Fruit fly (Drosophila melanogaster): ENCODE results near the gene Vml.
A peak's percentile ranks its signal among the peaks of the same experiment; 100 is the strongest.

Vml gene

DNA sequence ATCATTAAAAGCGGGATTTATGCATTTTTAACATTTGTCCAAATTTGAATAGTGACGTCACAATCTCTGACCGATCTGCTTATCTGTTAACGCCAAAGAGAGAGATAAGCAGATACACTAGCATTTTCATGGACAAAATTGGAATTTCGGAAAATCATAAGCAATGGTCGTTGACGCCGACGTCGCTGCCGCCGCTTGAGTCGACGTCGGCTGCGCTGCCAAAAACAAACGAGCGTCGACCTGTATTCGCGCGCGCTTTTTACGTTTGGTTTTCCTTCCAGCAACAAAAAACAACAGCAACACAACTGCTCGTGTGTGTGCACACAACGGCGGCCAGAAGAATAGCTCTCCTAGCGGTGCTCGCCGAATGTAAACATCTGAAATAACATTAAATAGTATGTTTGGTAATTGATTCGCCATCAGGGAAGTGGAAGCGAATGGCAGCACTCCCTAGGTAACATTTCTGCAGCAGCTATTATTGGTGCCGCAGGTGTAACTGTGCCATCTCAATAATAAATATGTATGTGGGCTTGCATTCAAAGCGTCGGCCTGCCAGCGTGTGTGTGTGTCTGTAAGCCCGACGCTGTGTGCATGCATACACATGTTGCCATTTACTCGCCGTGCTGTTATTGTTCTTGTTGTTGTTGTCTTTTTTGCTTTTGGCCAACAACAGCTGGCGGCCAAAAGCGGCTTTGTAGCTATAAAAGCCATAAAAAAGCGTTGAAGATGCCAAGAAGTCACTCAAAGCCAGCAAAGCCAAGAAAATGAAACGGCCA, 24.9 kb downstream of the Vml start (continued):
- TF ChIP-seq CG34224 (GFP tag; IDR thresholded peaks at IDR 0.05; ENCODE audit: partially characterized antibody) (no peak), zf30C (GFP tag; optimal IDR thresholded peaks at IDR 0.05) (no peak), jigr1 (GFP tag; IDR thresholded peaks at IDR 0.05) (peak; percentile 94), dati (GFP tag; IDR thresholded peaks at IDR 0.05) (peak; percentile 95), HLH54F (GFP tag; optimal IDR thresholded peaks at IDR 0.05) (peak; percentile 90), danr (GFP tag; IDR thresholded peaks at IDR 0.05) (peak; percentile 96), scrt (GFP tag; optimal IDR thresholded peaks at IDR 0.05) (peak; percentile 86), CG15073 (GFP tag; optimal IDR thresholded peaks at IDR 0.05) (peak; percentile 69), CG16863 (GFP tag; optimal IDR thresholded peaks at IDR 0.05) (peak; percentile 96), Atf3 (GFP tag; optimal IDR thresholded peaks at IDR 0.05) (peak; percentile 92), CG4360 (GFP tag; IDR thresholded peaks at IDR 0.05) (peak; percentile 81), dmrt99B (tag; optimal IDR thresholded peaks at IDR 0.05) (peak; percentile 97), TFAM (GFP tag; optimal IDR thresholded peaks at IDR 0.05) (peak; percentile 74), sim (GFP tag; IDR thresholded peaks at IDR 0.05) (peak; percentile 93), Rfx (GFP tag; IDR thresholded peaks at IDR 0.05) (peak; percentile 97), CG10267 (tag; optimal IDR thresholded peaks at IDR 0.05) (peak; percentile 84), vnd (GFP tag; IDR thresholded peaks at IDR 0.05; ENCODE audit: partially characterized antibody) (no peak), Hand (GFP tag; optimal IDR thresholded peaks at IDR 0.05) (peak; percentile 90), CG13296 (GFP tag; optimal IDR thresholded peaks at IDR 0.05) (peak; percentile 89), Blimp-1 (GFP tag; optimal IDR thresholded peaks at IDR 0.05) (peak; percentile 90), CG4282 (GFP tag; optimal IDR thresholded peaks at IDR 0.05) (peak; percentile 84), CG17328 (GFP tag; IDR thresholded peaks at IDR 0.05) (peak; percentile 98), CG11696 (GFP tag; IDR thresholded peaks at IDR 0.05) (peak; percentile 99), corto (GFP tag; optimal IDR thresholded peaks at IDR 0.05) (peak; percentile 96), Sry-δ (GFP tag; optimal IDR thresholded peaks at IDR 0.05) (peak; percentile 56), sob (GFP tag; IDR thresholded peaks at IDR 0.05) (peak; percentile 97), CG2889 (GFP tag; IDR thresholded peaks at IDR 0.05) (peak; percentile 95), lilli (GFP tag; optimal IDR thresholded peaks at IDR 0.05) (peak; percentile 93), CG11247 (GFP tag; IDR thresholded peaks at IDR 0.05) (peak; percentile 97), CG12942 (GFP tag; optimal IDR thresholded peaks at IDR 0.05) (peak; percentile 89), CG1792 (GFP tag; optimal IDR thresholded peaks at IDR 0.05) (peak; percentile 88), CG43689 (GFP tag; IDR thresholded peaks at IDR 0.05) (peak; percentile 93), rib (GFP tag; IDR thresholded peaks at IDR 0.05) (peak; percentile 94), maf-S (GFP tag; optimal IDR thresholded peaks at IDR 0.05) (peak; percentile 91), Pdp1 (GFP tag; optimal IDR thresholded peaks at IDR 0.05) (peak; percentile 84 to 90), ase (GFP tag; IDR thresholded peaks at IDR 0.05) (peak; percentile 97), dm (GFP tag; optimal IDR thresholded peaks at IDR 0.05) (peak; percentile 86), sna (GFP tag; IDR thresholded peaks at IDR 0.05; ENCODE audit: partially characterized antibody) (no peak), Asciz (GFP tag; optimal IDR thresholded peaks at IDR 0.05) (peak; percentile 93), pb (GFP tag; optimal IDR thresholded peaks at IDR 0.05) (peak; percentile 94), Meics (GFP tag; optimal IDR thresholded peaks at IDR 0.05) (peak; percentile 92), pum (GFP tag; optimal IDR thresholded peaks at IDR 0.05) (peak; percentile 93), Taf1 (GFP tag; IDR thresholded peaks at IDR 0.05) (peak; percentile 89), salm (tag; optimal IDR thresholded peaks at IDR 0.05) (peak; percentile 92), CG12659 (GFP tag; optimal IDR thresholded peaks at IDR 0.05) (peak; percentile 97), NfI (GFP tag; optimal IDR thresholded peaks at IDR 0.05) (peak; percentile 96), CG9609 (GFP tag; optimal IDR thresholded peaks at IDR 0.05) (peak; percentile 91), da (GFP tag; optimal IDR thresholded peaks at IDR 0.05) (peak; percentile 90), E2f1 (GFP tag; IDR thresholded peaks at IDR 0.05) (peak; percentile 97), CG11456 (GFP tag; IDR thresholded peaks at IDR 0.05) (peak; percentile 97)

Data from whole organism, embryonic.